Worm (Caenorhabditis elegans) whole organism, late embryonic: ENCODE data around the gene F27D9.7.

Experiments
- C08G9.2 ChIP-seq: sonication (generic microtip); optimal IDR thresholded peaks from 2 replicates; lab custom pipeline; 2016; ENCODE audit warnings: mild to moderate bottlenecking, missing genetic modification characterization, moderate library complexity, missing compliant biosample characterization
- F13H6.1 ChIP-seq: sonication (generic microtip); optimal IDR thresholded peaks from 2 replicates; lab custom pipeline; 2016; ENCODE audit warnings: missing genetic modification characterization, missing compliant biosample characterization
- ahr-1 ChIP-seq: sonication (generic microtip); optimal IDR thresholded peaks from 2 replicates; lab custom pipeline; 2016; ENCODE audit warnings: missing genetic modification characterization, missing compliant biosample characterization
- ama-1 ChIP-seq: fragments of 150-350 bp; optimal IDR thresholded peaks from 2 replicates; lab custom pipeline; 2014
- ceh-2 ChIP-seq: sonication (generic microtip); optimal IDR thresholded peaks from 2 replicates; lab custom pipeline; 2016; ENCODE audit warnings: missing genotype, missing genetic modification characterization, missing compliant biosample characterization
- ceh-24 ChIP-seq: sonication (generic microtip); optimal IDR thresholded peaks from 2 replicates; lab custom pipeline; 2016; ENCODE audit warnings: mild to moderate bottlenecking, missing genetic modification characterization, missing compliant biosample characterization
- ceh-30 ChIP-seq: fragments of 150-350 bp; optimal IDR thresholded peaks from 2 replicates; lab custom pipeline; 2014; ENCODE audit warnings: missing biosample characterization, missing genetic modification characterization
- ceh-31 ChIP-seq: sonication (generic microtip); optimal IDR thresholded peaks from 2 replicates; lab custom pipeline; 2016; ENCODE audit warnings: missing genetic modification characterization, missing compliant biosample characterization
- ceh-34 ChIP-seq: sonication (generic microtip); optimal IDR thresholded peaks from 2 replicates; lab custom pipeline; 2016; ENCODE audit warnings: mild to moderate bottlenecking, missing genetic modification characterization, missing compliant biosample characterization
- ceh-45 ChIP-seq: fragments of 200-800 bp; sonication (Bioruptor generic); IDR thresholded peaks from 2 replicates; pipeline ENCODE4 v1.3.6; 2022; ENCODE audit warnings: missing genetic modification reagents, missing genetic modification characterization, missing compliant biosample characterization
- ceh-48 ChIP-seq: sonication (generic microtip); optimal IDR thresholded peaks from 2 replicates; lab custom pipeline; 2016; ENCODE audit warnings: missing genetic modification characterization, inconsistent platforms, missing compliant biosample characterization
- ceh-9 ChIP-seq: sonication (generic microtip); optimal IDR thresholded peaks from 2 replicates; lab custom pipeline; 2016; ENCODE audit warnings: mild to moderate bottlenecking, missing genetic modification characterization, inconsistent platforms, missing compliant biosample characterization
- dve-1 ChIP-seq: sonication (generic microtip); optimal IDR thresholded peaks from 2 replicates; lab custom pipeline; 2017; ENCODE audit warnings: antibody characterized with exemption, mild to moderate bottlenecking, missing genetic modification characterization, missing compliant biosample characterization
- elt-4 ChIP-seq: sonication (generic microtip); optimal IDR thresholded peaks from 2 replicates; lab custom pipeline; 2016; ENCODE audit warnings: missing genetic modification characterization, missing compliant biosample characterization
- eyg-1 ChIP-seq: sonication (generic microtip); optimal IDR thresholded peaks from 2 replicates; lab custom pipeline; 2016; ENCODE audit warnings: missing genotype, missing genetic modification characterization, missing compliant biosample characterization
- fax-1 ChIP-seq: sonication (generic microtip); optimal IDR thresholded peaks from 2 replicates; lab custom pipeline; 2016; ENCODE audit warnings: missing genotype, missing genetic modification characterization, missing compliant biosample characterization
- fkh-6 ChIP-seq: sonication (generic microtip); optimal IDR thresholded peaks from 2 replicates; lab custom pipeline; 2016; ENCODE audit warnings: missing genetic modification characterization, missing compliant biosample characterization
- hlh-6 ChIP-seq: sonication (generic microtip); optimal IDR thresholded peaks from 2 replicates; lab custom pipeline; 2016; ENCODE audit warnings: missing genotype, missing genetic modification characterization, missing compliant biosample characterization
- hlh-8 ChIP-seq: sonication (generic microtip); optimal IDR thresholded peaks from 2 replicates; lab custom pipeline; 2016; ENCODE audit warnings: missing genotype, missing genetic modification characterization, missing compliant biosample characterization
- lin-11 ChIP-seq: fragments of 200-800 bp; sonication (Bioruptor generic); optimal IDR thresholded peaks from 2 replicates; lab custom pipeline; 2018; ENCODE audit warnings: mild to moderate bottlenecking, missing genetic modification characterization, missing compliant biosample characterization
- mec-3 ChIP-seq: sonication (generic microtip); optimal IDR thresholded peaks from 2 replicates; lab custom pipeline; 2016; ENCODE audit warnings: borderline replicate concordance, missing genetic modification characterization, missing compliant biosample characterization
- nfya-1 ChIP-seq: sonication (generic microtip); optimal IDR thresholded peaks from 2 replicates; lab custom pipeline; 2017; ENCODE audit warnings: missing genetic modification characterization, mild to moderate bottlenecking, missing compliant biosample characterization, antibody characterized with exemption, moderate library complexity
- pax-1 ChIP-seq: fragments of 150-350 bp; optimal IDR thresholded peaks from 2 replicates; lab custom pipeline; 2014; ENCODE audit warnings: missing biosample characterization, missing genetic modification characterization
- pha-2 ChIP-seq: sonication (generic microtip); optimal IDR thresholded peaks from 2 replicates; lab custom pipeline; 2017; ENCODE audit warnings: mild to moderate bottlenecking, missing genetic modification characterization, missing compliant biosample characterization
- pros-1 ChIP-seq: fragments of 150-350 bp; optimal IDR thresholded peaks from 2 replicates; lab custom pipeline; 2014; ENCODE audit warnings: missing biosample characterization, missing genetic modification reagents, missing genetic modification characterization
- rnt-1 ChIP-seq: sonication (generic microtip); optimal IDR thresholded peaks from 2 replicates; lab custom pipeline; 2016; ENCODE audit warnings: missing genetic modification characterization, missing compliant biosample characterization
- sox-2 ChIP-seq: fragments of 200-800 bp; sonication (Bioruptor generic); IDR thresholded peaks from 2 replicates; pipeline ENCODE4 v1.3.6; 2022; ENCODE audit warnings: missing genetic modification reagents, missing genetic modification characterization, missing compliant biosample characterization
- sox-4 ChIP-seq: sonication (generic microtip); optimal IDR thresholded peaks from 2 replicates; lab custom pipeline; 2017; ENCODE audit warnings: mild to moderate bottlenecking, missing genetic modification characterization, inconsistent platforms, missing compliant biosample characterization
- tbx-2 ChIP-seq: sonication (generic microtip); optimal IDR thresholded peaks from 2 replicates; lab custom pipeline; 2016; ENCODE audit warnings: missing genetic modification characterization, missing compliant biosample characterization
- tbx-7 ChIP-seq: sonication (generic microtip); optimal IDR thresholded peaks from 2 replicates; lab custom pipeline; 2016; ENCODE audit warnings: missing genotype, missing genetic modification characterization, missing compliant biosample characterization
- unc-3 ChIP-seq, 2 experiments: fragments of 200-800 bp in 1 of 2; sonication (Bioruptor generic) in 1 of 2; sonication (generic microtip) in 1 of 2; conservative IDR thresholded peaks in 1 of 2; optimal IDR thresholded peaks in 1 of 2; 2 replicates each; pipeline versions ENCODE4 v1.3.6 to Lab custom; 2016 to 2022; ENCODE audit warnings: missing compliant biosample characterization in 2 of 2, missing genetic modification characterization in 2 of 2, missing genetic modification reagents in 1 of 2
- unc-42 ChIP-seq: sonication (generic microtip); optimal IDR thresholded peaks from 2 replicates; lab custom pipeline; 2016; ENCODE audit warnings: missing genotype, missing genetic modification characterization, missing compliant biosample characterization
- unc-55 ChIP-seq: sonication (generic microtip); optimal IDR thresholded peaks from 2 replicates; lab custom pipeline; 2017; ENCODE audit warnings: missing biosample characterization, missing genetic modification reagents, missing genetic modification characterization
- ztf-16 ChIP-seq: sonication (generic microtip); optimal IDR thresholded peaks from 2 replicates; lab custom pipeline; 2017; ENCODE audit warnings: missing genetic modification characterization, missing compliant biosample characterization

F27D9.7 gene

ce11 chrX:7681965-7682946 is 11.7 kb upstream of the F27D9.7 start, which contains the start of gene unc-18:
Gene unc-18 (plus strand): TSS chrX:7682896.
- TF ChIP-seq pros-1 (tag; lab: Kevin White, UChicago) (no peak), pax-1 (tag; lab: Kevin White, UChicago) (no peak), elt-4 (tag; lab: Kevin White, UChicago) (no peak), ceh-45 (GFP tag; lab: Robert Waterston, UW) (no peak), ceh-24 (tag; lab: Kevin White, UChicago) (no peak), tbx-2 (tag; lab: Kevin White, UChicago) (no peak), unc-42 (tag; lab: Kevin White, UChicago) (peak; percentile 69), rnt-1 (tag; lab: Kevin White, UChicago) (no peak), lin-11 (tag; lab: Kevin White, UChicago) (no peak), dve-1 (no peak), fkh-6 (tag; lab: Kevin White, UChicago) (no peak), fax-1 (no peak), ceh-48 (tag; lab: Kevin White, UChicago) (peak; percentile 97), ceh-31 (tag; lab: Kevin White, UChicago) (peak; percentile 34), sox-4 (tag; lab: Kevin White, UChicago) (no peak), tbx-7 (tag; lab: Kevin White, UChicago) (no peak)

- TF ChIP-seq pax-1 (tag; lab: Kevin White, UChicago) (no peak), unc-55 (peak; percentile 40)
Measured at ce11 chrX:7680545-7681330, 10.2 kb upstream of the F27D9.7 start, which contains the start of gene stn-2. Gene stn-2 (minus strand): TSS chrX:7680619.

- TF ChIP-seq unc-42 (tag; lab: Kevin White, UChicago) (peak; percentile 94), hlh-8 (tag; lab: Kevin White, UChicago) (no peak), sox-2 (GFP tag; lab: Robert Waterston, UW) (no peak)
Measured at ce11 chrX:7679835-7680234, 9.3 kb upstream of the F27D9.7 start.

- TF ChIP-seq eyg-1: no peak
- TF ChIP-seq unc-42 (tag; lab: Kevin White, UChicago): peak; percentile 17
- peak; percentile 1 for TF ChIP-seq ceh-34 (tag; lab: Kevin White, UChicago)
- no peak for TF ChIP-seq unc-3 (GFP tag; conservative IDR thresholded peaks at IDR 0.05; lab: Robert Waterston, UW)
- TF ChIP-seq unc-3 (tag; optimal IDR thresholded peaks at IDR 0.05; lab: Kevin White, UChicago): peak; percentile 10
- TF ChIP-seq nfya-1: peak; percentile 10
Measured at ce11 chrX:7678437-7679139, 8.0 kb upstream of the F27D9.7 start.

ce11 chrX:7674871-7675270 is 4.3 kb upstream of the F27D9.7 start:
- TF ChIP-seq ceh-2 (no peak), tbx-7 (tag; lab: Kevin White, UChicago) (no peak), ceh-45 (GFP tag; lab: Robert Waterston, UW) (no peak), elt-4 (tag; lab: Kevin White, UChicago) (no peak), hlh-6 (tag; lab: Kevin White, UChicago) (no peak), ztf-16 (no peak), eyg-1 (no peak), ceh-48 (tag; lab: Kevin White, UChicago) (no peak), ceh-9 (tag; lab: Kevin White, UChicago) (no peak), ceh-30 (tag; lab: Kevin White, UChicago) (no peak), ceh-31 (tag; lab: Kevin White, UChicago) (no peak), pha-2 (tag; lab: Kevin White, UChicago) (no peak), fkh-6 (tag; lab: Kevin White, UChicago) (no peak), ama-1 (no peak), ahr-1 (tag; lab: Kevin White, UChicago) (no peak), unc-55 (no peak), F13H6.1 (tag; lab: Kevin White, UChicago) (no peak), ceh-24 (tag; lab: Kevin White, UChicago) (no peak), mec-3 (tag; lab: Kevin White, UChicago) (no peak), C08G9.2 (no peak)
